Worm (Caenorhabditis elegans) whole organism, early embryonic: ENCODE measurements around the gene srsx-19.

ENCODE experiments used
- B0310.2 ChIP-seq: sonication (generic microtip); optimal IDR thresholded peaks from 2 replicates; lab custom pipeline; 2016; ENCODE audit warnings: mild to moderate bottlenecking, missing genetic modification characterization, missing compliant biosample characterization
- F13C5.2 ChIP-seq: sonication (generic microtip); optimal IDR thresholded peaks from 2 replicates; lab custom pipeline; 2017; ENCODE audit warnings: mild to moderate bottlenecking, missing genetic modification characterization, inconsistent platforms, missing compliant biosample characterization
- aly-1 ChIP-seq: sonication (generic microtip); optimal IDR thresholded peaks from 2 replicates; lab custom pipeline; 2016; ENCODE audit warnings: missing genetic modification characterization, missing compliant biosample characterization
- ama-1 ChIP-seq: fragments of 150-350 bp; optimal IDR thresholded peaks from 2 replicates; lab custom pipeline; 2014
- ceh-13 ChIP-seq: fragments of 200-800 bp; sonication (Bioruptor generic); optimal IDR thresholded peaks from 2 replicates; lab custom pipeline; 2018; ENCODE audit warnings: mild to moderate bottlenecking, missing genetic modification characterization, missing compliant biosample characterization
- ceh-36 ChIP-seq: sonication (generic microtip); optimal IDR thresholded peaks from 2 replicates; lab custom pipeline; 2016; ENCODE audit warnings: missing genetic modification characterization, inconsistent platforms, missing compliant biosample characterization
- ets-7 ChIP-seq: sonication (generic microtip); optimal IDR thresholded peaks from 2 replicates; lab custom pipeline; 2016; ENCODE audit warnings: missing genotype, missing genetic modification characterization, missing compliant biosample characterization
- flt-1 ChIP-seq: fragments of 200-800 bp; sonication (Bioruptor generic); IDR thresholded peaks from 2 replicates; pipeline ENCODE4 v1.3.6; 2022; ENCODE audit warnings: missing genetic modification characterization, missing compliant biosample characterization
- hmbx-1 ChIP-seq: sonication (generic microtip); optimal IDR thresholded peaks from 2 replicates; lab custom pipeline; 2016; ENCODE audit warnings: mild to moderate bottlenecking, missing genetic modification characterization, missing compliant biosample characterization
- hmg-4 ChIP-seq: fragments of 200-800 bp; sonication (Bioruptor generic); optimal IDR thresholded peaks from 2 replicates; lab custom pipeline; 2018; ENCODE audit warnings: mild to moderate bottlenecking, missing genetic modification characterization, missing compliant biosample characterization
- hnd-1 ChIP-seq: sonication (generic microtip); optimal IDR thresholded peaks from 2 replicates; lab custom pipeline; 2016; ENCODE audit warnings: missing genetic modification characterization, missing compliant biosample characterization
- pes-1 ChIP-seq: fragments of 200-800 bp; sonication (Bioruptor generic); IDR thresholded peaks from 2 replicates; pipeline ENCODE4 v1.3.6; 2022; ENCODE audit warnings: missing genetic modification reagents, missing genetic modification characterization, missing compliant biosample characterization
- scrt-1 ChIP-seq: fragments of 200-800 bp; sonication (Bioruptor generic); IDR thresholded peaks from 2 replicates; pipeline ENCODE4 v1.3.6; 2022; ENCODE audit warnings: missing genetic modification characterization, missing compliant biosample characterization
- sea-1 ChIP-seq: fragments of 200-800 bp; sonication (Bioruptor generic); conservative IDR thresholded peaks from 2 replicates; pipeline ENCODE4 v1.3.6; 2022; ENCODE audit warnings: missing genetic modification characterization, missing compliant biosample characterization
- tbx-11 ChIP-seq: fragments of 200-800 bp; sonication (Bioruptor generic); IDR thresholded peaks from 2 replicates; pipeline ENCODE4 v1.3.6; 2022; ENCODE audit warnings: missing genetic modification characterization, missing compliant biosample characterization
- tbx-37 ChIP-seq: fragments of 200-800 bp; sonication (Bioruptor generic); conservative IDR thresholded peaks from 2 replicates; pipeline ENCODE4 v1.3.6; 2022; ENCODE audit warnings: missing genetic modification reagents, missing genetic modification characterization, missing compliant biosample characterization
- tra-4 ChIP-seq: sonication (generic microtip); optimal IDR thresholded peaks from 2 replicates; lab custom pipeline; 2017; ENCODE audit warnings: missing genetic modification characterization, missing compliant biosample characterization

The srsx-19 gene

ce11 chrV:13904446-13904845 is 17.0 kb downstream of the srsx-19 start, which contains the start of gene stdh-3:
TSS of gene stdh-3 (plus strand) at chrV:13904611.
- TF ChIP-seq hmbx-1 (tag; lab: Kevin White, UChicago) (no peak), ceh-13 (GFP tag; lab: Kevin White, UChicago) (no peak), ceh-36 (no peak), aly-1 (tag; lab: Kevin White, UChicago) (no peak), ets-7 (tag; lab: Kevin White, UChicago) (no peak), pes-1 (no peak), tra-4 (tag; lab: Kevin White, UChicago) (no peak), scrt-1 (GFP tag; lab: Robert Waterston, UW) (no peak), ama-1 (lab: Kevin White, UChicago) (no peak), flt-1 (GFP tag; lab: Robert Waterston, UW) (no peak), sea-1 (GFP tag; lab: Robert Waterston, UW) (no peak), hmg-4 (GFP tag; lab: Kevin White, UChicago) (no peak), tbx-11 (no peak), F13C5.2 (tag; lab: Kevin White, UChicago) (no peak), hnd-1 (tag; lab: Kevin White, UChicago) (no peak), tbx-37 (GFP tag; lab: Robert Waterston, UW) (no peak), B0310.2 (no peak)

ce11 chrV:13906166-13906565 is 18.7 kb downstream of the srsx-19 start, which contains the start of gene stdh-1:
TSS of gene stdh-1 (plus strand) at chrV:13906492.
- no peak for TF ChIP-seq ceh-36
- no peak for TF ChIP-seq ceh-13 (GFP tag; lab: Kevin White, UChicago)
- no peak for TF ChIP-seq tra-4 (tag; lab: Kevin White, UChicago)
- TF ChIP-seq ets-7 (tag; lab: Kevin White, UChicago), result no peak
- TF ChIP-seq scrt-1 (GFP tag; lab: Robert Waterston, UW), result no peak
- TF ChIP-seq hnd-1 (tag; lab: Kevin White, UChicago), result no peak
- no peak for TF ChIP-seq aly-1 (tag; lab: Kevin White, UChicago)
- TF ChIP-seq F13C5.2 (tag; lab: Kevin White, UChicago), result no peak
- no peak for TF ChIP-seq pes-1

- no peak for TF ChIP-seq ets-7 (tag; lab: Kevin White, UChicago)
- no peak for TF ChIP-seq tra-4 (tag; lab: Kevin White, UChicago)
- TF ChIP-seq hmbx-1 (tag; lab: Kevin White, UChicago), result no peak
- TF ChIP-seq sea-1 (GFP tag; lab: Robert Waterston, UW), result no peak
- TF ChIP-seq pes-1, result no peak
- no peak for TF ChIP-seq aly-1 (tag; lab: Kevin White, UChicago)
- TF ChIP-seq F13C5.2 (tag; lab: Kevin White, UChicago), result no peak
Observed at ce11 chrV:13907557-13908104, 20.2 kb downstream of the srsx-19 start.

- TF ChIP-seq pes-1, result no peak
Observed at ce11 chrV:13908120-13908915, 20.9 kb downstream of the srsx-19 start.

ce11 chrV:13908916-13909176 is 21.4 kb downstream of the srsx-19 start, which contains the start of gene C06B3.6:
TSS of gene C06B3.6 (minus strand) at chrV:13908967.
- no peak for TF ChIP-seq scrt-1 (GFP tag; lab: Robert Waterston, UW)
- TF ChIP-seq B0310.2, result no peak
- TF ChIP-seq ceh-13 (GFP tag; lab: Kevin White, UChicago), result no peak
- no peak for TF ChIP-seq ets-7 (tag; lab: Kevin White, UChicago)
- TF ChIP-seq hnd-1 (tag; lab: Kevin White, UChicago), result no peak
- TF ChIP-seq sea-1 (GFP tag; lab: Robert Waterston, UW), result no peak
- no peak for TF ChIP-seq pes-1
- no peak for TF ChIP-seq tbx-37 (GFP tag; lab: Robert Waterston, UW)
- no peak for TF ChIP-seq tra-4 (tag; lab: Kevin White, UChicago)
- no peak for TF ChIP-seq F13C5.2 (tag; lab: Kevin White, UChicago)
- TF ChIP-seq tbx-11, result no peak
- no peak for TF ChIP-seq ceh-36
- no peak for TF ChIP-seq flt-1 (GFP tag; lab: Robert Waterston, UW)
- TF ChIP-seq hmbx-1 (tag; lab: Kevin White, UChicago), result no peak
- TF ChIP-seq aly-1 (tag; lab: Kevin White, UChicago), result no peak
- no peak for TF ChIP-seq ama-1 (lab: Kevin White, UChicago)

ce11 chrV:13909400-13909799 is 21.9 kb downstream of the srsx-19 start, which contains the start of gene C06B3.7:
TSS of gene C06B3.7 (plus strand) at chrV:13909686.
- TF ChIP-seq flt-1 (GFP tag; lab: Robert Waterston, UW) (no peak), tbx-11 (no peak), hnd-1 (tag; lab: Kevin White, UChicago) (no peak), pes-1 (no peak), F13C5.2 (tag; lab: Kevin White, UChicago) (no peak), hmg-4 (GFP tag; lab: Kevin White, UChicago) (no peak), ama-1 (lab: Kevin White, UChicago) (no peak), ceh-36 (no peak), ets-7 (tag; lab: Kevin White, UChicago) (no peak), B0310.2 (no peak), ceh-13 (GFP tag; lab: Kevin White, UChicago) (no peak), aly-1 (tag; lab: Kevin White, UChicago) (no peak), hmbx-1 (tag; lab: Kevin White, UChicago) (no peak), sea-1 (GFP tag; lab: Robert Waterston, UW) (no peak), scrt-1 (GFP tag; lab: Robert Waterston, UW) (no peak), tbx-37 (GFP tag; lab: Robert Waterston, UW) (no peak), tra-4 (tag; lab: Kevin White, UChicago) (no peak)

- TF ChIP-seq tra-4 (tag; lab: Kevin White, UChicago), result no peak
- TF ChIP-seq scrt-1 (GFP tag; lab: Robert Waterston, UW), result no peak
- TF ChIP-seq hmg-4 (GFP tag; lab: Kevin White, UChicago), result no peak
- TF ChIP-seq ama-1 (lab: Kevin White, UChicago), result no peak
- no peak for TF ChIP-seq B0310.2
- TF ChIP-seq flt-1 (GFP tag; lab: Robert Waterston, UW), result no peak
Observed at ce11 chrV:13915390-13915789, 27.9 kb downstream of the srsx-19 start, which contains the start of gene gcy-32. TSS of gene gcy-32 (minus strand) at chrV:13915490.
